Worm (Caenorhabditis elegans): ENCODE measurements around the gene cyp-31A2.

The cyp-31A2 gene

ce11 chrIV:11377439-11377838 is 26.3 kb upstream of the cyp-31A2 start:
- TF ChIP-seq ceh-2 (tag; optimal IDR thresholded peaks at IDR 0.05) (no peak), nfya-1 (tag; optimal IDR thresholded peaks at IDR 0.05) (no peak), ceh-48 (tag; optimal IDR thresholded peaks at IDR 0.05) (no peak), pha-2 (tag; optimal IDR thresholded peaks at IDR 0.05) (no peak), K02D7.2 (tag; optimal IDR thresholded peaks at IDR 0.05) (no peak), sox-2 (GFP tag; IDR thresholded peaks at IDR 0.05) (no peak), ceh-19 (GFP tag; optimal IDR thresholded peaks at IDR 0.05) (no peak), ceh-14 (tag; optimal IDR thresholded peaks at IDR 0.05) (no peak), K09A11.1 (tag; optimal IDR thresholded peaks at IDR 0.05; ENCODE audit: insufficient read depth) (no peak), rnt-1 (tag; optimal IDR thresholded peaks at IDR 0.05) (no peak), unc-3 (GFP tag; conservative IDR thresholded peaks at IDR 0.05) (no peak), unc-3 (tag; optimal IDR thresholded peaks at IDR 0.05) (no peak), fkh-6 (tag; optimal IDR thresholded peaks at IDR 0.05) (no peak), pat-9 (tag; optimal IDR thresholded peaks at IDR 0.05) (no peak), madf-2 (tag; optimal IDR thresholded peaks at IDR 0.05) (no peak), ceh-24 (tag; optimal IDR thresholded peaks at IDR 0.05) (no peak), ahr-1 (tag; optimal IDR thresholded peaks at IDR 0.05) (no peak), C08G9.2 (tag; optimal IDR thresholded peaks at IDR 0.05) (no peak), hlh-6 (tag; optimal IDR thresholded peaks at IDR 0.05) (no peak), unc-42 (tag; optimal IDR thresholded peaks at IDR 0.05) (no peak)

- no peak for TF ChIP-seq ceh-14 (tag; optimal IDR thresholded peaks at IDR 0.05)
- TF ChIP-seq Y22D7AL.16 (tag; optimal IDR thresholded peaks at IDR 0.05): no peak
- no peak for TF ChIP-seq syd-9 (tag; optimal IDR thresholded peaks at IDR 0.05)
- TF ChIP-seq rnt-1 (tag; optimal IDR thresholded peaks at IDR 0.05): no peak
- no peak for TF ChIP-seq gmeb-2 (tag; optimal IDR thresholded peaks at IDR 0.05)
- no peak for TF ChIP-seq ref-2 (tag; optimal IDR thresholded peaks at IDR 0.05)
- TF ChIP-seq ttx-3 (tag; optimal IDR thresholded peaks at IDR 0.05): no peak
- TF ChIP-seq ceh-2 (tag; optimal IDR thresholded peaks at IDR 0.05): no peak
- TF ChIP-seq madf-2 (tag; optimal IDR thresholded peaks at IDR 0.05): no peak
- no peak for TF ChIP-seq pax-1 (tag; optimal IDR thresholded peaks at IDR 0.05)
- no peak for TF ChIP-seq K09A11.1 (tag; optimal IDR thresholded peaks at IDR 0.05; ENCODE audit: insufficient read depth)
Observed at ce11 chrIV:11379254-11379653, 24.5 kb upstream of the cyp-31A2 start, which contains the start of gene fbxb-76. Gene fbxb-76 (minus strand): TSS chrIV:11379354.

ce11 chrIV:11388684-11389083 is 15.1 kb upstream of the cyp-31A2 start:
- no peak for TF ChIP-seq elt-2 (tag; optimal IDR thresholded peaks at IDR 0.05)
- TF ChIP-seq unc-42 (tag; optimal IDR thresholded peaks at IDR 0.05): peak; percentile 73
- no peak for TF ChIP-seq gmeb-2 (tag; optimal IDR thresholded peaks at IDR 0.05)

ce11 chrIV:11394243-11394642 is 9.5 kb upstream of the cyp-31A2 start, which contains the start of gene tag-89:
Gene tag-89 (plus strand): TSS chrIV:11394543.
- no peak for TF ChIP-seq ceh-18 (tag; optimal IDR thresholded peaks at IDR 0.05)
- no peak for TF ChIP-seq hlh-8 (tag; optimal IDR thresholded peaks at IDR 0.05)
- no peak for TF ChIP-seq ama-1 (optimal IDR thresholded peaks at IDR 0.05)
- TF ChIP-seq fkh-6 (tag; optimal IDR thresholded peaks at IDR 0.05): no peak
- TF ChIP-seq odd-2 (tag; optimal IDR thresholded peaks at IDR 0.05): no peak
- TF ChIP-seq ceh-31 (tag; optimal IDR thresholded peaks at IDR 0.05): no peak
- TF ChIP-seq K02D7.2 (tag; optimal IDR thresholded peaks at IDR 0.05): no peak
- no peak for TF ChIP-seq T23F11.4 (GFP tag; optimal IDR thresholded peaks at IDR 0.05)
- TF ChIP-seq ceh-30 (tag; optimal IDR thresholded peaks at IDR 0.05): no peak
- TF ChIP-seq madf-2 (tag; optimal IDR thresholded peaks at IDR 0.05): no peak
- no peak for TF ChIP-seq pha-4 (tag; optimal IDR thresholded peaks at IDR 0.05)
- TF ChIP-seq sox-2 (GFP tag; IDR thresholded peaks at IDR 0.05): no peak
- TF ChIP-seq ceh-2 (tag; optimal IDR thresholded peaks at IDR 0.05): no peak
- no peak for TF ChIP-seq lim-6 (tag; optimal IDR thresholded peaks at IDR 0.05)
- TF ChIP-seq gmeb-2 (tag; optimal IDR thresholded peaks at IDR 0.05): no peak
- TF ChIP-seq sdc-2 (tag; optimal IDR thresholded peaks at IDR 0.05): no peak
- TF ChIP-seq hlh-6 (tag; optimal IDR thresholded peaks at IDR 0.05): no peak
- TF ChIP-seq Y22D7AL.16 (tag; optimal IDR thresholded peaks at IDR 0.05): no peak
- TF ChIP-seq mec-3 (tag; optimal IDR thresholded peaks at IDR 0.05; ENCODE audit: borderline replicate concordance): no peak
